Worm (Caenorhabditis elegans) whole organism, L2 larva: ENCODE results near the gene F10A3.11.

Source experiments
- aly-2 ChIP-seq: fragments of 150-350 bp; optimal IDR thresholded peaks from 2 replicates; lab custom pipeline; 2014; ENCODE audit warnings: missing biosample characterization, missing genetic modification characterization
- unc-55 ChIP-seq: fragments of 150-350 bp; sonication (generic microtip); optimal IDR thresholded peaks from 3 replicates; lab custom pipeline; 2014; ENCODE audit warnings: missing biosample characterization, missing genetic modification reagents, missing genetic modification characterization

- TF ChIP-seq unc-55 (GFP tag; lab: Kevin White, UChicago): no peak
- no peak for TF ChIP-seq aly-2 (tag; lab: Kevin White, UChicago)
Measured at ce11 chrV:16174109-16174508, 11.6 kb downstream of the F10A3.11 start.
